Worm (Caenorhabditis elegans) whole organism, L3 larva: ENCODE results near the gene W02A2.8.

Source experiments
- R02D3.7 ChIP-seq: fragments of 150-350 bp; optimal IDR thresholded peaks from 2 replicates; lab custom pipeline; 2014; ENCODE audit warnings: missing biosample characterization, missing genetic modification characterization
- ZK546.5 ChIP-seq: sonication (generic microtip); optimal IDR thresholded peaks from 2 replicates; lab custom pipeline; 2017; ENCODE audit warnings: missing biosample characterization, missing genetic modification characterization
- ama-1 ChIP-seq: fragments of 150-350 bp; optimal IDR thresholded peaks from 2 replicates; lab custom pipeline; 2018
- ceh-9 ChIP-seq: sonication (generic microtip); optimal IDR thresholded peaks from 2 replicates; lab custom pipeline; 2018; ENCODE audit warnings: missing biosample characterization, missing genetic modification characterization
- daf-12 ChIP-seq: fragments of 150-350 bp; optimal IDR thresholded peaks from 2 replicates; lab custom pipeline; 2014; ENCODE audit warnings: missing biosample characterization, missing genetic modification reagents, missing genetic modification characterization
- egl-27 ChIP-seq: sonication (generic microtip); optimal IDR thresholded peaks from 4 replicates; lab custom pipeline; 2017; ENCODE audit warnings: missing biosample characterization, missing genetic modification reagents, missing genetic modification characterization
- elt-2 ChIP-seq: sonication (generic microtip); optimal IDR thresholded peaks from 2 replicates; lab custom pipeline; 2016; ENCODE audit warnings: missing genetic modification reagents, mild to moderate bottlenecking, missing genetic modification characterization, missing compliant biosample characterization
- elt-3 ChIP-seq, 3 experiments: fragments of 150-350 bp in 1 of 3; sonication (generic microtip) in 2 of 3; optimal IDR thresholded peaks; 2 replicates in 2 of 3; 4 replicates in 1 of 3; lab custom pipeline; 2014 to 2017; ENCODE audit warnings: missing biosample characterization in 3 of 3, missing genetic modification characterization in 3 of 3
- eor-1 ChIP-seq, 2 experiments: fragments of 150-350 bp; optimal IDR thresholded peaks; 2 replicates each; lab custom pipeline; 2014 to 2018; ENCODE audit warnings: missing biosample characterization in 2 of 2, missing genetic modification characterization in 2 of 2
- fkh-10 ChIP-seq: sonication (generic microtip); optimal IDR thresholded peaks from 2 replicates; lab custom pipeline; 2017; ENCODE audit warnings: missing biosample characterization, missing genetic modification reagents, missing genetic modification characterization
- fkh-2 ChIP-seq: fragments of 150-350 bp; optimal IDR thresholded peaks from 2 replicates; lab custom pipeline; 2014; ENCODE audit warnings: missing biosample characterization, missing genetic modification reagents, missing genetic modification characterization
- fos-1 ChIP-seq: fragments of 150-350 bp; optimal IDR thresholded peaks from 2 replicates; lab custom pipeline; 2014; ENCODE audit warnings: missing biosample characterization, missing genetic modification characterization
- hmg-11 ChIP-seq: sonication (generic microtip); optimal IDR thresholded peaks from 2 replicates; lab custom pipeline; 2016; ENCODE audit warnings: missing genetic modification characterization, missing compliant biosample characterization
- jun-1 ChIP-seq: fragments of 150-350 bp; optimal IDR thresholded peaks from 2 replicates; lab custom pipeline; 2014; ENCODE audit warnings: missing biosample characterization, missing genetic modification reagents, missing genetic modification characterization
- lin-39 ChIP-seq: fragments of 150-350 bp; optimal IDR thresholded peaks from 2 replicates; lab custom pipeline; 2018; ENCODE audit warnings: missing biosample characterization, missing genetic modification reagents, missing genetic modification characterization
- lsy-12 ChIP-seq: sonication (generic microtip); optimal IDR thresholded peaks from 2 replicates; lab custom pipeline; 2016; ENCODE audit warnings: mild to moderate bottlenecking, missing genetic modification characterization, missing compliant biosample characterization
- nfya-1 ChIP-seq: sonication (generic microtip); optimal IDR thresholded peaks from 2 replicates; lab custom pipeline; 2017; ENCODE audit warnings: missing genetic modification characterization, mild to moderate bottlenecking, missing compliant biosample characterization, antibody characterized with exemption, moderate library complexity; ENCODE audit not compliant: insufficient read depth
- nhr-11 ChIP-seq: fragments of 150-350 bp; optimal IDR thresholded peaks from 2 replicates; lab custom pipeline; 2014; ENCODE audit warnings: missing biosample characterization, missing genetic modification characterization
- nhr-12 ChIP-seq: fragments of 150-350 bp; optimal IDR thresholded peaks from 2 replicates; lab custom pipeline; 2014; ENCODE audit warnings: missing biosample characterization, missing genetic modification characterization
- nhr-25 ChIP-seq: sonication (generic microtip); optimal IDR thresholded peaks from 2 replicates; lab custom pipeline; 2017; ENCODE audit warnings: missing biosample characterization, missing genetic modification characterization
- nhr-43 ChIP-seq: sonication (generic microtip); optimal IDR thresholded peaks from 2 replicates; lab custom pipeline; 2016; ENCODE audit warnings: mild to moderate bottlenecking, missing genetic modification characterization, missing compliant biosample characterization; ENCODE audit not compliant: poor library complexity, severe bottlenecking
- nhr-76 ChIP-seq: fragments of 150-350 bp; sonication (generic microtip); optimal IDR thresholded peaks from 5 replicates; lab custom pipeline; 2014; ENCODE audit warnings: missing biosample characterization, missing genetic modification characterization
- nhr-77 ChIP-seq: fragments of 150-350 bp; optimal IDR thresholded peaks from 2 replicates; lab custom pipeline; 2014; ENCODE audit warnings: missing biosample characterization, missing genetic modification characterization
- pha-4 ChIP-seq: fragments of 150-350 bp; optimal IDR thresholded peaks from 2 replicates; lab custom pipeline; 2014; ENCODE audit warnings: missing biosample characterization, missing genetic modification reagents, missing genetic modification characterization
- pqm-1 ChIP-seq: fragments of 150-350 bp; optimal IDR thresholded peaks from 2 replicates; lab custom pipeline; 2017; ENCODE audit warnings: missing biosample characterization, missing genetic modification characterization, inconsistent platforms
- sea-2 ChIP-seq: fragments of 150-350 bp; sonication (generic microtip); optimal IDR thresholded peaks from 4 replicates; lab custom pipeline; 2014; ENCODE audit warnings: missing biosample characterization, missing genetic modification reagents, missing genetic modification characterization
- snpc-4 ChIP-seq: fragments of 150-350 bp; optimal IDR thresholded peaks from 2 replicates; lab custom pipeline; 2014; ENCODE audit warnings: missing biosample characterization, missing genetic modification characterization
- tbx-2 ChIP-seq: sonication (generic microtip); optimal IDR thresholded peaks from 2 replicates; lab custom pipeline; 2016; ENCODE audit warnings: mild to moderate bottlenecking, missing genetic modification characterization, missing compliant biosample characterization
- unc-39 ChIP-seq: sonication (generic microtip); optimal IDR thresholded peaks from 4 replicates; lab custom pipeline; 2017; ENCODE audit warnings: missing biosample characterization, missing genetic modification characterization

The W02A2.8 gene

DNA sequence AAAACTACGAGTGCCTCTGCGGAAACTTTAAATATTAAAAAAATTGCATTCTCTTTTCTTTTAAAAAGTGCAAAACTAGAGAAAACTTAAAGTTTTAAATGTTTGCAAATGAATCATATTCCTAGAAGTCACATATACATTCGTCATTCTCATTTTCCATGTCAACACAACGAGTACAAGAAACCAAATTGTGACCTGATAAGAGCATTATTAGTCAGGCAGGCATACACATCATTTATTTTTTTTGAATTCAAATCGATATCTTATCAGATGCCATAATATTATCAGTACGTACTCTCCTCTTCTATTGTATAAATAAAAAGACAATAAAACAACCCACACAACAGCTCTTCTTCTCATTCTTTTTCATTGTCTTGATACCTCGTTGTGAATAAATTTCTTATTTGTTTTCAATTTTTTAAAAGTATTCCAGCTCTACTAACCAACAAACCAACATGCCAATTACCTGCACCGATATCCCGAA lies 11.1 kb downstream of the W02A2.8 start, which contains the start of gene W02A2.9:
Gene W02A2.9 (plus strand): TSS at position 434 of the 484 bp plus-strand sequence.
- peak; percentile 89 for TF ChIP-seq elt-2 (tag; lab: Kevin White, UChicago)
- TF ChIP-seq ceh-9 (tag; lab: Kevin White, UChicago): no peak
- no peak for TF ChIP-seq tbx-2 (tag; lab: Kevin White, UChicago)
- TF ChIP-seq fkh-2 (tag; lab: Kevin White, UChicago): no peak
- peak; percentile 60 for TF ChIP-seq jun-1 (tag; lab: Kevin White, UChicago)
- peak; percentile 87 for TF ChIP-seq pha-4
- TF ChIP-seq pqm-1 (tag; lab: Kevin White, UChicago): peak; percentile 99

DNA sequence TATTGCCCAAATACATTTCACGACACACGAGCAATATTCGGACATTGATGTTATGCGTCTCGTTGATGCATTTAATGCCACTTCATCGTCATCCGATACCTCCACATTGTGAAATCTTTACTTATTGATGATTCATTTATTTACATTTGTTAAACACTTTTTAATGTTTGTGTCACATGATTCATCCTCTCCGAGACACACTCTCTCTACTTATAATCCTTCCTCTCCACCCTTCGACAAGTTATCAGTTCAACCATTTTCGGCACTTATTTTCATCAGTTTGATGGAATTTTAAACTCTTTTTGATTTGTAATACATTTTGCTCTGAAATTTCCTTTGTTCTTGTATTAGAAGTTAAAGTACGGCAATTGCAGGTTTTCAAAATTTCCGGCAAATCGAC lies 12.3 kb downstream of the W02A2.8 start:
- TF ChIP-seq jun-1 (tag; lab: Kevin White, UChicago) (peak; percentile 85), elt-2 (tag; lab: Kevin White, UChicago) (peak; percentile 66), pha-4 (peak; percentile 99), pqm-1 (tag; lab: Kevin White, UChicago) (peak; percentile 64), fkh-10 (no peak), fos-1 (tag; lab: Kevin White, UChicago) (peak; percentile 36)

DNA sequence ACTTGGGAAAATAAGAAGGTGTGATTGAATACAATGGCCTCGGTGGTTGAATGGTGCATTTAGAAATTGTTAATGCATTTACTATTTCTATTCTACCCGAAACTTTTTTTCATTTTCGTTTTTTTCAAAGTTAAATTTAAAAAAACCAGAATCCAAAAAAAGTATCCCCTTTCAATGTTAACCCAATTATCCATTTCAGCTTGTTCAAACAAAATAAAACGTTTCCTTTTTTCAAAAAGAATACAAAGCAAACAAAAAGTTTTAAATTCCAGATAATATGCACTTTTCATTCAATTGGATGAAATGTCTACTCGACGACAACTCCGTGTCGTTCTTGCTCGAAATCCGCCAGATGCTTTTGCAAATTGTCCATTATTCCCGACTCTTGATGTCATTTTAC lies 15.8 kb downstream of the W02A2.8 start, which contains the start of gene W02A2.5:
Gene W02A2.5 (plus strand): TSS at position 301 of the 400 bp plus-strand sequence.
- TF ChIP-seq pha-4 (no peak), nhr-12 (tag; lab: Kevin White, UChicago) (no peak), nfya-1 (tag; lab: Kevin White, UChicago) (no peak), lsy-12 (no peak), ceh-9 (tag; lab: Kevin White, UChicago) (no peak), nhr-11 (tag; lab: Kevin White, UChicago) (no peak), daf-12 (tag; lab: Kevin White, UChicago) (no peak), fkh-2 (tag; lab: Kevin White, UChicago) (no peak), ama-1 (lab: Kevin White, UChicago) (no peak), lin-39 (tag; lab: Kevin White, UChicago) (no peak), snpc-4 (no peak), hmg-11 (no peak), sea-2 (no peak), nhr-25 (tag; lab: Kevin White, UChicago) (no peak), ZK546.5 (no peak)
- TF ChIP-seq, all 47 proteins: peak for 0

DNA sequence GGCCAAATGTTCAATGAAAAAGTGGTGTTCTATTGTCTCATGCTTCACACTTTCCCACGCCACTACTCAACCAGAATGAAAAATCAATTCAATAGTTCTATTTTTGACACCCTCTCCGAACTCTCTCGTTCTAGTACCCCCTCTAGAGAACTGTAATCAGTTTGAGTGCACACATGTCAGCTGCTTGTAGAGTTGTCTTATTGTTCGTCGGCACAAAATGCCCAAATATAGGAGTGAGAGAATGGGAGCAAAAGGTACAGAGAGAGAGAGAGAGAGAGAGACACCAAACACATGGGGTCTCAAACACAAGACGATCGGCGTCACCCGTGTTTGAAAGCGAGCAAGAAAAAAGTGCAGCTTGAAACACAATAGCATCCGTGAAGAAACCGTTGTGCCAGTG lies 24.1 kb downstream of the W02A2.8 start:
- TF ChIP-seq eor-1 (tag; optimal IDR thresholded peaks at IDR 0.05; lab: Kevin White, UChicago): no peak
- peak; percentile 61 for TF ChIP-seq pha-4
- no peak for TF ChIP-seq R02D3.7 (tag; lab: Kevin White, UChicago)
- TF ChIP-seq egl-27 (tag; lab: Kevin White, UChicago): no peak
- TF ChIP-seq nhr-76 (tag; lab: Kevin White, UChicago): no peak
- TF ChIP-seq ceh-9 (tag; lab: Kevin White, UChicago): no peak
- TF ChIP-seq pqm-1 (tag; lab: Kevin White, UChicago): peak; percentile 49
- peak; percentile 76 for TF ChIP-seq elt-2 (tag; lab: Kevin White, UChicago)
- no peak for TF ChIP-seq unc-39 (tag; lab: Kevin White, UChicago)
- TF ChIP-seq fkh-10: no peak
- TF ChIP-seq ZK546.5: no peak
- no peak for TF ChIP-seq nhr-43 (tag; lab: Kevin White, UChicago)

DNA sequence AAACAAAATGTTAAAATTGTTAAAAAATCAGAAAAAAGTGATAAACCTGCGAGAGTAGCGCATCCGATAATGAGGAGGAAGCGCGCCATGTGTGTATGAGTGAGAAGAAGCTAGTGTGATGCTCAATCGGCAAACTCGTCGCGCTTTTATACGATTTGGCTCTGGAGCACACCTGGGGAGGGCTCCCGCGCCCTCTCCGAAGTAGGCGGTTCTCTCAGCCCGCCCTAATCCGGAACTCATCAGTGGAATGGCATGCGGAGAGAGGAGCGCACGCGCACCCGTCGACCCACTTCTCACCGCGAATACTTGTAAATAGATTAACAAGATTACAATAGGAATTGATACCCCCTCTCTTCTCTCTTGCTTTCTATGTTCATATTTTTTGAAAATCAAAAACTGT lies 27.1 kb downstream of the W02A2.8 start, which contains the start of gene pqn-74:
Gene pqn-74 (minus strand): TSS at position 122 of the 400 bp plus-strand sequence.
- TF ChIP-seq ama-1 (lab: Kevin White, UChicago): no peak
- no peak for TF ChIP-seq elt-3 (tag; optimal IDR thresholded peaks at IDR 0.05; lab: Kevin White, UChicago)
- no peak for TF ChIP-seq nfya-1 (tag; lab: Kevin White, UChicago)
- TF ChIP-seq elt-2 (tag; lab: Kevin White, UChicago): no peak
- peak; percentile 28 for TF ChIP-seq pha-4
- no peak for TF ChIP-seq R02D3.7 (tag; lab: Kevin White, UChicago)
- no peak for TF ChIP-seq nhr-77 (tag; lab: Kevin White, UChicago)
- no peak for TF ChIP-seq daf-12 (tag; lab: Kevin White, UChicago)
- TF ChIP-seq fos-1 (tag; lab: Kevin White, UChicago): no peak

DNA sequence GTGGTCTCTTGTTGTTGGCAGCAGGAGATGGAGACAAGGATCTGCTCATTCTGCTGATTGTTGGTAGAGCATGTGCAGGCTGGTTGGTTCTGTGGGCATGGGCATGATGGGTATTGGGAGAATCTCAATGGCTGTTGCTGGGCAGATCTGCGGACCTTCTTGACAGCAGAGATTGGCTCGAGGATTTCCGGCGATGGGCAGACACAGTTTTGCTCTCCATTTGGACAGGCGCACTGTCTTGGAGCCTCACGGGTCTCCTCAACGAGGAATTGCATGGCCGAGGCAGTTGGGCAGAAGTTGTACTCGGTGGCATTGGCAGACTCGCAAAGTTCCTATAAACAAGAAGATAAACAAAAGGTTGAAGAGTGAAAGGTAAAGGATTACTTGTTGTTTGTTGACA lies 27.8 kb downstream of the W02A2.8 start:
- TF ChIP-seq pha-4 (peak; percentile 50), eor-1 (tag; optimal IDR thresholded peaks at IDR 0.05; lab: Kevin White, UChicago) (no peak), fkh-10 (no peak), elt-3 (tag; optimal IDR thresholded peaks at IDR 0.05; lab: Kevin White, UChicago) (no peak)
